Worm (Caenorhabditis elegans) whole organism, L4 larva: ENCODE data around the gene Y54E2A.4.
"Not testable (repeated sequence)": the region's sequence is repeated elsewhere in the genome, so short reads cannot be mapped to it uniquely, and the experiment has no call there.

Experiments
- F10B5.3 ChIP-seq: sonication (generic microtip); optimal IDR thresholded peaks from 2 replicates; lab custom pipeline; 2016; ENCODE audit warnings: mild to moderate bottlenecking, missing genetic modification characterization, missing compliant biosample characterization
- F26F4.8 ChIP-seq: fragments of 200-800 bp; sonication (Bioruptor generic); conservative IDR thresholded peaks from 2 replicates; pipeline ENCODE4 v1.3.6; 2022; ENCODE audit warnings: missing genetic modification characterization, missing compliant biosample characterization
- F37D6.2 ChIP-seq: sonication (generic microtip); optimal IDR thresholded peaks from 2 replicates; lab custom pipeline; 2016; ENCODE audit warnings: mild to moderate bottlenecking, missing genetic modification characterization, missing compliant biosample characterization
- F49E8.2 ChIP-seq: sonication (generic microtip); optimal IDR thresholded peaks from 2 replicates; lab custom pipeline; 2016; ENCODE audit warnings: missing compliant biosample characterization, mild to moderate bottlenecking, missing genetic modification characterization, borderline replicate concordance
- Y48G9A.11 ChIP-seq: fragments of 200-800 bp; sonication (Bioruptor generic); IDR thresholded peaks from 2 replicates; pipeline ENCODE4 v1.3.6; 2022; ENCODE audit warnings: missing genetic modification reagents, missing genetic modification characterization, missing compliant biosample characterization
- Y75B8A.6 ChIP-seq: fragments of 200-800 bp; sonication (Bioruptor generic); IDR thresholded peaks from 2 replicates; pipeline ENCODE4 v1.3.6; 2022; ENCODE audit warnings: missing genetic modification reagents, missing genetic modification characterization, missing compliant biosample characterization
- arid-1 ChIP-seq: fragments of 200-800 bp; sonication (Bioruptor generic); conservative IDR thresholded peaks from 2 replicates; pipeline ENCODE4 v1.3.6; 2022; ENCODE audit warnings: missing genetic modification reagents, missing genetic modification characterization, missing compliant biosample characterization
- attf-4 ChIP-seq: sonication (generic microtip); optimal IDR thresholded peaks from 3 replicates; lab custom pipeline; 2017; ENCODE audit warnings: missing biosample characterization, missing genetic modification characterization
- ceh-20 ChIP-seq: fragments of 200-800 bp; sonication (Bioruptor generic); IDR thresholded peaks from 2 replicates; pipeline ENCODE4 v1.3.6; 2022; ENCODE audit warnings: missing genetic modification reagents, missing genetic modification characterization, missing compliant biosample characterization
- ceh-28 ChIP-seq: fragments of 150-350 bp; optimal IDR thresholded peaks from 2 replicates; lab custom pipeline; 2014; ENCODE audit warnings: missing biosample characterization, missing genetic modification reagents, missing genetic modification characterization
- ceh-32 ChIP-seq: sonication (generic microtip); optimal IDR thresholded peaks from 2 replicates; lab custom pipeline; 2016; ENCODE audit warnings: mild to moderate bottlenecking, missing genetic modification characterization, missing compliant biosample characterization; ENCODE audit not compliant: poor library complexity
- ces-1 ChIP-seq: fragments of 150-350 bp; sonication (generic microtip); optimal IDR thresholded peaks from 4 replicates; lab custom pipeline; 2014; ENCODE audit warnings: missing biosample characterization, missing genetic modification reagents, missing genetic modification characterization
- cey-2 ChIP-seq: sonication (generic microtip); optimal IDR thresholded peaks from 3 replicates; lab custom pipeline; 2017; ENCODE audit warnings: missing genetic modification characterization, mild to moderate bottlenecking, missing compliant biosample characterization, antibody characterized with exemption, borderline replicate concordance; ENCODE audit not compliant: insufficient read depth
- daf-8 ChIP-seq: fragments of 200-800 bp; sonication (Bioruptor generic); IDR thresholded peaks from 2 replicates; pipeline ENCODE4 v1.3.6; 2022; ENCODE audit warnings: missing genetic modification characterization, missing compliant biosample characterization
- dmd-6 ChIP-seq: fragments of 200-800 bp; sonication (Bioruptor generic); IDR thresholded peaks from 2 replicates; pipeline ENCODE4 v1.3.6; 2022; ENCODE audit warnings: missing genetic modification reagents, missing genetic modification characterization, missing compliant biosample characterization
- dpl-1 ChIP-seq: fragments of 150-350 bp; optimal IDR thresholded peaks from 2 replicates; lab custom pipeline; 2014; ENCODE audit warnings: missing biosample characterization, missing genetic modification reagents, missing genetic modification characterization
- egl-43 ChIP-seq: fragments of 200-800 bp; sonication (Bioruptor generic); IDR thresholded peaks from 2 replicates; pipeline ENCODE4 v1.3.6; 2022; ENCODE audit warnings: missing genetic modification reagents, missing genetic modification characterization, missing compliant biosample characterization
- hlh-30 ChIP-seq: sonication (generic microtip); optimal IDR thresholded peaks from 2 replicates; lab custom pipeline; 2017; ENCODE audit warnings: antibody characterized with exemption, mild to moderate bottlenecking, missing genetic modification characterization, missing compliant biosample characterization; ENCODE audit not compliant: insufficient read depth
- hmg-1.1 ChIP-seq: fragments of 200-800 bp; sonication (Bioruptor generic); IDR thresholded peaks from 2 replicates; pipeline ENCODE4 v1.3.6; 2022; ENCODE audit warnings: missing genetic modification reagents, missing genetic modification characterization, missing compliant biosample characterization
- jun-1 ChIP-seq: fragments of 150-350 bp; optimal IDR thresholded peaks from 2 replicates; lab custom pipeline; 2014; ENCODE audit warnings: missing biosample characterization, missing genetic modification reagents, missing genetic modification characterization
- lim-7 ChIP-seq: fragments of 200-800 bp; sonication (Bioruptor generic); IDR thresholded peaks from 2 replicates; pipeline ENCODE4 v1.3.6; 2022; ENCODE audit warnings: missing genetic modification characterization, missing compliant biosample characterization
- lin-1 ChIP-seq: fragments of 200-800 bp; sonication (Bioruptor generic); IDR thresholded peaks from 2 replicates; pipeline ENCODE4 v1.3.6; 2022; ENCODE audit warnings: missing genetic modification reagents, missing genetic modification characterization, missing compliant biosample characterization
- lin-13 ChIP-seq: fragments of 150-350 bp; optimal IDR thresholded peaks from 2 replicates; lab custom pipeline; 2014; ENCODE audit warnings: missing biosample characterization, missing genetic modification reagents, missing genetic modification characterization
- lin-38 ChIP-seq: fragments of 200-800 bp; sonication (Bioruptor generic); IDR thresholded peaks from 2 replicates; pipeline ENCODE4 v1.3.6; 2022; ENCODE audit warnings: missing genetic modification reagents, missing genetic modification characterization, missing compliant biosample characterization
- lsy-2 ChIP-seq, 2 experiments: fragments of 150-350 bp in 1 of 2; sonication (generic microtip) in 1 of 2; optimal IDR thresholded peaks; 2 replicates each; lab custom pipeline; 2014 to 2017; ENCODE audit warnings: missing biosample characterization in 2 of 2, missing genetic modification characterization in 2 of 2
- madf-5 ChIP-seq, 2 experiments: fragments of 200-800 bp; sonication (Bioruptor generic); IDR thresholded peaks; 2 replicates each; pipeline ENCODE4 v1.3.6; 2022; ENCODE audit warnings: missing compliant biosample characterization in 2 of 2, missing genetic modification characterization in 2 of 2
- mdl-1 ChIP-seq, 2 experiments: fragments of 150-350 bp in 1 of 2; sonication (generic microtip) in 1 of 2; optimal IDR thresholded peaks; 2 replicates each; lab custom pipeline; 2014 to 2017; ENCODE audit warnings: missing biosample characterization in 2 of 2, missing genetic modification characterization in 2 of 2
- mdt-29 ChIP-seq: fragments of 200-800 bp; sonication (Bioruptor generic); IDR thresholded peaks from 2 replicates; pipeline ENCODE4 v1.3.6; 2022; ENCODE audit warnings: missing genetic modification reagents, missing genetic modification characterization, missing compliant biosample characterization
- mep-1 ChIP-seq: fragments of 150-350 bp; sonication (generic microtip); optimal IDR thresholded peaks from 3 replicates; lab custom pipeline; 2014; ENCODE audit warnings: missing biosample characterization, missing genetic modification characterization
- mes-2 ChIP-seq: sonication (generic microtip); optimal IDR thresholded peaks from 2 replicates; lab custom pipeline; 2016; ENCODE audit warnings: missing genotype, mild to moderate bottlenecking, missing genetic modification characterization, missing compliant biosample characterization; ENCODE audit not compliant: poor library complexity, severe bottlenecking
- nhr-102 ChIP-seq: sonication (generic microtip); optimal IDR thresholded peaks from 2 replicates; lab custom pipeline; 2016; ENCODE audit warnings: mild to moderate bottlenecking, missing genetic modification characterization, moderate library complexity, missing compliant biosample characterization
- nhr-111 ChIP-seq: fragments of 200-800 bp; sonication (Bioruptor generic); optimal IDR thresholded peaks from 2 replicates; lab custom pipeline; 2018; ENCODE audit warnings: mild to moderate bottlenecking, missing genetic modification characterization, missing compliant biosample characterization
- nhr-42 ChIP-seq: fragments of 200-800 bp; sonication (Bioruptor generic); IDR thresholded peaks from 2 replicates; pipeline ENCODE4 v1.3.6; 2022; ENCODE audit warnings: missing genetic modification characterization, missing compliant biosample characterization
- pha-4 ChIP-seq, 2 experiments: fragments of 150-350 bp in 1 of 2; fragments of 200-800 bp in 1 of 2; sonication (Bioruptor generic) in 1 of 2; IDR thresholded peaks in 1 of 2; optimal IDR thresholded peaks in 1 of 2; 2 replicates each; pipeline versions ENCODE4 v1.3.6 to Lab custom; 2014 to 2022; ENCODE audit warnings: missing genetic modification characterization in 2 of 2, missing genetic modification reagents in 2 of 2, missing biosample characterization in 1 of 2, missing compliant biosample characterization in 1 of 2
- rbr-2 ChIP-seq: sonication (generic microtip); optimal IDR thresholded peaks from 2 replicates; lab custom pipeline; 2016; ENCODE audit warnings: missing genotype, missing genetic modification characterization, missing compliant biosample characterization
- saeg-2 ChIP-seq: fragments of 200-800 bp; sonication (Bioruptor generic); IDR thresholded peaks from 2 replicates; pipeline ENCODE4 v1.3.6; 2022; ENCODE audit warnings: missing genetic modification reagents, missing genetic modification characterization, missing compliant biosample characterization
- snpc-1.2 ChIP-seq: fragments of 200-800 bp; sonication (Bioruptor generic); IDR thresholded peaks from 2 replicates; pipeline ENCODE4 v1.3.6; 2022; ENCODE audit warnings: missing genetic modification reagents, missing genetic modification characterization, missing compliant biosample characterization
- unc-130 ChIP-seq: sonication (generic microtip); optimal IDR thresholded peaks from 2 replicates; lab custom pipeline; 2016; ENCODE audit warnings: missing genetic modification reagents, missing genetic modification characterization, missing compliant biosample characterization
- unc-62 ChIP-seq, 3 experiments: fragments of 150-350 bp in 1 of 3; sonication (generic microtip); optimal IDR thresholded peaks in 2 of 3; peaks in 1 of 3; 1 replicate in 1 of 3; 2 replicates in 2 of 3; lab custom pipeline; 2014 to 2017; ENCODE audit warnings: missing biosample characterization in 3 of 3, missing genetic modification characterization in 3 of 3, missing genetic modification reagents in 3 of 3, missing genotype in 1 of 3
- vab-7 ChIP-seq: fragments of 200-800 bp; sonication (Bioruptor generic); IDR thresholded peaks from 2 replicates; pipeline ENCODE4 v1.3.6; 2022; ENCODE audit warnings: missing genetic modification reagents, missing genetic modification characterization, missing compliant biosample characterization
- zip-2 ChIP-seq: fragments of 150-350 bp; optimal IDR thresholded peaks from 2 replicates; lab custom pipeline; 2014; ENCODE audit warnings: missing biosample characterization, missing genetic modification characterization
- ztf-11 ChIP-seq: fragments of 150-350 bp; optimal IDR thresholded peaks from 2 replicates; lab custom pipeline; 2014; ENCODE audit warnings: missing biosample characterization, missing genetic modification characterization
- ztf-7 ChIP-seq: fragments of 150-350 bp; optimal IDR thresholded peaks from 2 replicates; lab custom pipeline; 2014; ENCODE audit warnings: missing biosample characterization, missing genetic modification characterization

Y54E2A.4 gene

DNA sequence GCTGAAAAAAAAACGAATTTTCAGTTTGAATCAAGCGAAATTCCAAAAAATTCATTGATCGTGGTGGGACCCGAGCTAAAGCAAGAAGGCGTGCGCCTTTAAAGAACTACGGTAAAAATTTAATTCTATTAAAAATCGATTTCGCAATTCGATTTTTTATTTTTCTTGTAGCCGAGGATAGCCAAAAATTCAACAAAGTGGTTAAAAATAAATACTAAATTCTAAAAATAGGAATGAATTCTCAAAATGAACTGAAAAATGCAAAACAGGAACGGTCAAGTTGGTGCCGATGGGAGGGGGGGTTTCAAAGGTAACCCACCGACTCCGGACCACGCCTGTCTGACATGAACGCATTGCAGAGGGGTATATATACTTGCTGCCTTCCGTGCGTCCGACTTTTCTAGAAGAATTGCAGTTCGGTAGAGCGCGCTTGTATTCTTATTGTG, 46.7 kb downstream of the Y54E2A.4 start (continued):
- peak; percentile 59; the same call in 1 of the 2 replicates for TF ChIP-seq lim-7 (GFP tag; lab: Robert Waterston, UW)
- peak; percentile 39 for TF ChIP-seq ztf-7
- TF ChIP-seq nhr-42 (GFP tag; lab: Robert Waterston, UW), result peak; percentile 86
- peak; percentile 40; the same call in 1 of the 2 replicates for TF ChIP-seq pha-4 (GFP tag; IDR thresholded peaks at IDR 0.05; lab: Robert Waterston, UW)
- no peak for TF ChIP-seq pha-4 (tag; optimal IDR thresholded peaks at IDR 0.05; lab: Kevin White, UChicago)
- no peak for TF ChIP-seq ces-1 (GFP tag; lab: Kevin White, UChicago)
- peak; percentile 83 for TF ChIP-seq mes-2 (tag; lab: Kevin White, UChicago)
- TF ChIP-seq egl-43 (GFP tag; lab: Robert Waterston, UW), result peak; percentile 68
- TF ChIP-seq lin-38 (GFP tag; lab: Robert Waterston, UW), result peak; percentile 85
- peak; percentile 64 for TF ChIP-seq rbr-2 (tag; lab: Kevin White, UChicago)
- peak; percentile 39 for TF ChIP-seq zip-2
- TF ChIP-seq ceh-20, result peak; percentile 73
- TF ChIP-seq lsy-2 (tag; optimal IDR thresholded peaks at IDR 0.05; lab: Kevin White, UChicago), result peak in 1 of 2 experiments; percentile 75
- TF ChIP-seq nhr-102 (tag; lab: Kevin White, UChicago), result peak; percentile 34
- TF ChIP-seq mdl-1 (tag; optimal IDR thresholded peaks at IDR 0.05; lab: Kevin White, UChicago), result no peak
- TF ChIP-seq unc-130, result no peak
- peak; percentile 48 for TF ChIP-seq lin-13 (GFP tag; lab: Kevin White, UChicago)
- peak; percentile 50 for TF ChIP-seq hlh-30 (tag; lab: Kevin White, UChicago)
- peak; percentile 63; the same call in 1 of the 2 replicates for TF ChIP-seq lin-1 (GFP tag; lab: Robert Waterston, UW)
- no peak for TF ChIP-seq ztf-11
- TF ChIP-seq F10B5.3 (tag; lab: Kevin White, UChicago), result peak; percentile 21
- TF ChIP-seq, all 104 proteins: peak for 45

DNA sequence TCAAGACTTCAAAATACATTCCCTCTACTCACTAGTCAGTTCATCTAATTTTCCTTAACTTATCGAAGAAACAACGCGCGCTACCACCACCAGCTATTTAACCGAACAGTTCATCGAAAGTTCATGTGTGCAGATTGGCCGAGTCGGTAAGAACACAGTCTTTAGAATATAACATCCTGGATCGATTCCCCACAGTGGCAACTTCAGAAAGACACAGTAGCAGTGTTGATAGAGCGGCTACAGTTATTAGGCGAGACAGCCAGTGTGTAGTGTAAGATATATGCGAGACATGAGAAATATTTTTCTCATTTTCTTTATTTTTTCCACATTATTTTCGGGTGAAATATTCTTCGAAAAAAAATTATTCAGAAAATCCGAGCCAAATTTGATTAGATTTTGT, 48.1 kb downstream of the Y54E2A.4 start:
- TF ChIP-seq lim-7 (GFP tag; lab: Robert Waterston, UW), result peak; percentile 11; the same call in 1 of the 2 replicates
- TF ChIP-seq F26F4.8, result 0 out of 2 replicates have a peak, but pooled peaks have one; percentile 47
- TF ChIP-seq pha-4 (GFP tag; IDR thresholded peaks at IDR 0.05; lab: Robert Waterston, UW), result peak; percentile 46; the same call in 1 of the 2 replicates
- not testable (repeated sequence) for TF ChIP-seq pha-4 (tag; optimal IDR thresholded peaks at IDR 0.05; lab: Kevin White, UChicago)
- TF ChIP-seq madf-5 (GFP tag; IDR thresholded peaks at IDR 0.05; lab: Robert Waterston, UW), result 0 out of 4 replicates have a peak, but pooled peaks of 1 of the 2 experiments have one; percentile 58
- TF ChIP-seq lin-38 (GFP tag; lab: Robert Waterston, UW), result peak; percentile 65
- peak; percentile 21 for TF ChIP-seq mes-2 (tag; lab: Kevin White, UChicago)
- 0 out of 2 replicates have a peak, but pooled peaks have one; percentile 17 for TF ChIP-seq hmg-1.1 (GFP tag; lab: Robert Waterston, UW)
- peak; percentile 39; the same call in 1 of the 2 replicates for TF ChIP-seq arid-1
- TF ChIP-seq Y75B8A.6 (GFP tag; lab: Robert Waterston, UW), result 0 out of 2 replicates have a peak, but pooled peaks have one; percentile 32
- TF ChIP-seq egl-43 (GFP tag; lab: Robert Waterston, UW), result peak; percentile 58; the same call in 1 of the 2 replicates
- peak; percentile 57 for TF ChIP-seq vab-7 (GFP tag; lab: Robert Waterston, UW)
- TF ChIP-seq mdt-29 (GFP tag; lab: Robert Waterston, UW), result 0 out of 2 replicates have a peak, but pooled peaks have one; percentile 56
- TF ChIP-seq Y48G9A.11 (GFP tag; lab: Robert Waterston, UW), result peak; percentile 9; the same call in 1 of the 2 replicates
- 0 out of 2 replicates have a peak, but pooled peaks have one; percentile 8 for TF ChIP-seq dmd-6 (GFP tag; lab: Robert Waterston, UW)

ce11 chrII:14804259-14804899, 50.0 kb downstream of the Y54E2A.4 start, which contains the start of gene W01D2.3:
TSS of gene W01D2.3 (minus strand) at chrII:14804309.
- TF ChIP-seq daf-8 (GFP tag; lab: Robert Waterston, UW) (no peak), ceh-28 (tag; lab: Kevin White, UChicago) (peak; percentile 35), snpc-1.2 (GFP tag; lab: Robert Waterston, UW) (no peak), jun-1 (tag; lab: Kevin White, UChicago) (no peak), ceh-32 (tag; lab: Kevin White, UChicago) (peak; percentile 11), F37D6.2 (tag; lab: Kevin White, UChicago) (peak; percentile 76), dpl-1 (GFP tag; lab: Kevin White, UChicago) (peak; percentile 42), nhr-111 (peak; percentile 93), saeg-2 (GFP tag; lab: Robert Waterston, UW) (peak; percentile 71; the same call in 1 of the 2 replicates), F49E8.2 (tag; lab: Kevin White, UChicago) (peak; percentile 21), attf-4 (tag; lab: Kevin White, UChicago) (no peak), cey-2 (peak; percentile 35), unc-62 (GFP tag; optimal IDR thresholded peaks at IDR 0.05 in 1 of 2; lab: Kevin White, UChicago) (peak in 1 of 2 experiments; percentile 93), unc-62 (tag; optimal IDR thresholded peaks at IDR 0.05; lab: Kevin White, UChicago) (no peak), mep-1 (tag; lab: Kevin White, UChicago) (peak; percentile 80)
